Worm (Caenorhabditis elegans): ENCODE results near the gene clec-157.

Gene clec-157

DNA sequence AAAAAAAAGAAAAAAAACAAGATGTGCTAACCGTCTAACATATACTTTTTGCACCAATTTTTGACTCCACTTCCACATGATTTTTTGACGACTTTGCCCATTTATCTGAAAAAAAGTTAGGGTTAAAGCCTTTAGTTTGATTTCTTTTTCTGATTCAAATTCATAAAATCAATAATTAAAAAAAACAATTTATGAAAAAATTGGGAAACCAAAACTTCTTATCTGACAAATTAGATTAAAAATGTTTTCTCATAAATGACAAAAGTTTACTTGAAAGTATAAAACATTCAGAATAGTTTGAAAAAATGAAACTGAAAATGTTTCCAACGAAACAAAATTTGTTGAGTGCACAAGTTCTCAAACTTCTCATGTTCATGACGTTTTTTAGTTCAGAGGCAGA lies 24.4 kb downstream of the clec-157 start, which contains the start of gene F26A1.7:
TSS of gene F26A1.7 (minus strand) at position 101 of the 400 bp plus-strand sequence.
- no peak for TF ChIP-seq med-1 (GFP tag; optimal IDR thresholded peaks at IDR 0.05; ENCODE audit: insufficient read depth)
- TF ChIP-seq ref-1 (GFP tag; conservative IDR thresholded peaks at IDR 0.05): no peak
- no peak for TF ChIP-seq T22C8.4 (GFP tag; IDR thresholded peaks at IDR 0.05)
- no peak for TF ChIP-seq flt-1 (GFP tag; IDR thresholded peaks at IDR 0.05)
- no peak for TF ChIP-seq cog-1 (tag; optimal IDR thresholded peaks at IDR 0.05)
- TF ChIP-seq tab-1 (GFP tag; IDR thresholded peaks at IDR 0.05): no peak
- no peak for TF ChIP-seq klf-2 (GFP tag; conservative IDR thresholded peaks at IDR 0.05)
- TF ChIP-seq ztf-29 (GFP tag; IDR thresholded peaks at IDR 0.05): no peak
- no peak for TF ChIP-seq ztf-23 (GFP tag; IDR thresholded peaks at IDR 0.05)

DNA sequence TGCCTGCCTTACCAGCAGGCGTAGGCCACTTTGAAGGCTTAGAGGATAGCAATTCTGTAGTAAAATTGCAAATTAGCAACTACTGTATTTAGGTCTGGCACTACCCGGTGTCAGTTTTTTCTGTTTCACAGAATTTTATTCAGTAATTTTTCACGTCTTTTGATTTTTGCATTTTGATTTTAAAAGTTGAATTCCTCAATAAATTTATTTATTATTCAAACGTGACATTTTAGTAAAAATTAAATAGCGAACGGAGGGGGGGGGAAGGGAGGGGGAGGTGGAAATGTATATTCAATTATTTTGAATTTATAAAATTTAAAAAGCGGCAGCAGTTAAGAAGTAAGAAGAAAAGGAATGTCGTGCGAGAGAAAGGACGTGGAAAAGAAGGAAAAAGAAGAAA lies 27.0 kb downstream of the clec-157 start, which contains the start of gene F26A1.4:
TSS of gene F26A1.4 (plus strand) at position 301 of the 400 bp plus-strand sequence.
- no peak for TF ChIP-seq ztf-23 (GFP tag; IDR thresholded peaks at IDR 0.05)
- TF ChIP-seq med-1 (GFP tag; optimal IDR thresholded peaks at IDR 0.05; ENCODE audit: insufficient read depth): no peak
- TF ChIP-seq ref-1 (GFP tag; conservative IDR thresholded peaks at IDR 0.05): no peak
- no peak for TF ChIP-seq tab-1 (GFP tag; IDR thresholded peaks at IDR 0.05)
- TF ChIP-seq klf-2 (GFP tag; conservative IDR thresholded peaks at IDR 0.05): no peak
- no peak for TF ChIP-seq T22C8.4 (GFP tag; IDR thresholded peaks at IDR 0.05)
- TF ChIP-seq cog-1 (tag; optimal IDR thresholded peaks at IDR 0.05): no peak
- no peak for TF ChIP-seq flt-1 (GFP tag; IDR thresholded peaks at IDR 0.05)
- TF ChIP-seq ztf-29 (GFP tag; IDR thresholded peaks at IDR 0.05): no peak

DNA sequence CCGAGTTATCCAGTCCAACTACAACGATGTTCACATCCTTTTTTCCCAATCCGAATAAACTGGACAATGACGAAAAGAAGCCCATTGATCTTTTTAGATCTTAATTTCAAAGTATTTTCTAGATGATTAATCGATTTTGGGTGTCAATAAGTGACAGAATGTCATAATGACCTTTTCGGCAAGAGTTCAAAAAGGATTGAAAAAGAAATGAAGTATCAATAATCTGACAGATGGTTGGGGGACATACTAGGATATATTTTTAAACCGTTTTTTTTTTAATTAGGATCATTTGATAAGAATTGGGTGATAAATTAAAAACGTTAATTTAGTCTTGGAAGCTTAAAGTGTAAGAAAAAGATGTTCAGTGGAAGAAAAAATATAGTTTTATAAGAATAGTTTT lies 29.5 kb downstream of the clec-157 start, which contains the start of gene arl-6:
TSS of gene arl-6 (minus strand) at position 101 of the 400 bp plus-strand sequence.
- no peak for TF ChIP-seq ztf-29 (GFP tag; IDR thresholded peaks at IDR 0.05)

DNA sequence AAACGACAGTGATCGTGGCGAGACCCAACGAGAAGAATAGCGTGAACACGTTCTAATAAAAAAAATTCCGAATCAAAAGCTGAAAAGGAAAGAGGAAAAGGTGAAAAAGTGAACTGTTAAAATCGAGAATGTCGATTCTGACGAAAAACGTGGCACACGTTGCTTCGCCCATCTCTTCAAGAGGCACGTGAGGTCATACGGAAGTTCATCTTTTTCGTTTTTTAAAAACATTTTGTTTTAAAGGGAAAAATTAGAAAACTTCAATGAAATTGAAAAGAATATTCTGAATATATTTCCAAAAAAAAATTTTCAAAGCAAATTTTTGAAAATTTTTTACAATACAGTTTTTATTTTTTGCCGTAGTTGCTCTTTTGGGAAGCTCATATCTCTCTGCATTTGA lies 33.0 kb downstream of the clec-157 start, which contains the start of gene C38D4.7:
TSS of gene C38D4.7 (minus strand) at position 101 of the 400 bp plus-strand sequence.
- TF ChIP-seq tab-1 (GFP tag; IDR thresholded peaks at IDR 0.05) (no peak), T22C8.4 (GFP tag; IDR thresholded peaks at IDR 0.05) (no peak), med-1 (GFP tag; optimal IDR thresholded peaks at IDR 0.05; ENCODE audit: insufficient read depth) (no peak), cog-1 (tag; optimal IDR thresholded peaks at IDR 0.05) (no peak), ref-1 (GFP tag; conservative IDR thresholded peaks at IDR 0.05) (no peak), flt-1 (GFP tag; IDR thresholded peaks at IDR 0.05) (no peak), ztf-29 (GFP tag; IDR thresholded peaks at IDR 0.05) (no peak), klf-2 (GFP tag; conservative IDR thresholded peaks at IDR 0.05) (no peak), ztf-23 (GFP tag; IDR thresholded peaks at IDR 0.05) (no peak)

DNA sequence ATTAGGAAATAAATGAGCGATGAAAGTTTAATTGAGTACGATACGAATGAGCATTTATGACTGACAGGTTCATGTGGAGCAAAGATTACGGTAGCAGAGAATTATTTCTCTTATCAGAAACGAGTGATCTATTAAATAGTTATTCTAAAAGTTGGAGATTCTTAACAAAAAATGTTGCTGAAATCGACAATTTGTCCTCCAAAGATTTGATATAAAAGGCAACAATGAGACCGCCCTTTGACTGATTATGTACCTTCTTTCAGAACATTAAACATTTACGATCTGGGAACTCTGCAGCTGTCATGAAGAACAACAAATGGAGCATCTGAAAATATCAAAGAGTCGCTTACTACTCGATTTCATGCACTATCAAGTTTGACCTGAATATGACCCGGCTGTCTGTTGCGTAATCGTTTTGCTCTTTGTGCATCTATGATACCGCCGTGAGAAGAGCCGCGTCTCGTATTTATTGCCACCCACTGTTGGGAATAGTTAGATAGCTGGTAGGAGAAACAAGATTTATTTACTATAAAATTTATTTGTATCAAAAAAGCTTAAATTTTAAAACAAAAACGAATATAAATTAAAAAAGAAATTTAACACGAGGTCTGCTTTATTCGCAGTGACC lies 34.6 kb downstream of the clec-157 start, which contains the start of gene pal-1:
TSS of gene pal-1 (minus strand) at position 51 of the 628 bp plus-strand sequence.
- TF ChIP-seq T22C8.4 (GFP tag; IDR thresholded peaks at IDR 0.05): no peak
- no peak for TF ChIP-seq flt-1 (GFP tag; IDR thresholded peaks at IDR 0.05)
- TF ChIP-seq med-1 (GFP tag; optimal IDR thresholded peaks at IDR 0.05; ENCODE audit: insufficient read depth): no peak
- TF ChIP-seq cog-1 (tag; optimal IDR thresholded peaks at IDR 0.05): no peak
- TF ChIP-seq ztf-23 (GFP tag; IDR thresholded peaks at IDR 0.05): no peak
- no peak for TF ChIP-seq tab-1 (GFP tag; IDR thresholded peaks at IDR 0.05)
- no peak for TF ChIP-seq ztf-29 (GFP tag; IDR thresholded peaks at IDR 0.05)
- TF ChIP-seq klf-2 (GFP tag; conservative IDR thresholded peaks at IDR 0.05): no peak
- no peak for TF ChIP-seq ref-1 (GFP tag; conservative IDR thresholded peaks at IDR 0.05)

DNA sequence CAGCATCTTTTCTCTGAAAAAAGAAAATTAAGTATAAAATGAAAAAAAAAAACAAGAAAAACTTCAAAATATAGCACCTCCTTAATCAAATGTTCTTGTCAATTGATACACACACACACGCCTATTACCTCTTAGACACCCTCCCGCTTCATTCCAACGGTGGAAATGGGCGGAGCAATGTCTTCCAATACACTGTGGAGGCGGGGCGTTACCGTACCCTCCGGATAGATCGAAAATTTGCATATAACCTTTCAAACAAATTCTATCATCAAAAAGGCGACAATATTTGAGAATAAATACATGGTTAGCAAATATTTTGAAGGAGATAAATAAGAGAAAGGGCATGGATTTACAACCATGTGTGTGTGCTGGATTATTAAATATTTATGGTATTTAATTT lies 36.1 kb downstream of the clec-157 start:
- no peak for TF ChIP-seq T22C8.4 (GFP tag; IDR thresholded peaks at IDR 0.05)
- no peak for TF ChIP-seq klf-2 (GFP tag; conservative IDR thresholded peaks at IDR 0.05)
- no peak for TF ChIP-seq tab-1 (GFP tag; IDR thresholded peaks at IDR 0.05)
- no peak for TF ChIP-seq ztf-29 (GFP tag; IDR thresholded peaks at IDR 0.05)
- TF ChIP-seq cog-1 (tag; optimal IDR thresholded peaks at IDR 0.05): no peak
- no peak for TF ChIP-seq flt-1 (GFP tag; IDR thresholded peaks at IDR 0.05)
- TF ChIP-seq ztf-23 (GFP tag; IDR thresholded peaks at IDR 0.05): no peak
- TF ChIP-seq ref-1 (GFP tag; conservative IDR thresholded peaks at IDR 0.05): no peak
- no peak for TF ChIP-seq med-1 (GFP tag; optimal IDR thresholded peaks at IDR 0.05; ENCODE audit: insufficient read depth)

DNA sequence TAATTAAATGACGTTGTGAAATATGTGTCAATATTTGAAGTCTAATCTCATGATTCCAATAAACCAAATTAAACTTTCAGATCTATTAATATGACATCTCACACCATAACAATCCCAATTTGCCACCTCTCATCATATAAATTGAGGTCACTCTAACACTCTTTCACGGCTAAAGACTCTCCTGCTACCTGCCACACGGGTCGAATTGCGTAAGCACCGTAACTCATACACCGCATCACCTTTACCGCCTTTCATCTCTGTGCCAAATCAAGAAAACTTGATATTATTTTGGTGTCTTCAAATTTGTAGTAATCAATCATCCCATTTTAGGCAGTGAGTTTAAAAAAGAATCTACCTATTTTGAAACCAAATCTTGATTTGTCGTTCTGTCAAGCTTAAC lies 37.9 kb downstream of the clec-157 start:
- TF ChIP-seq ref-1 (GFP tag; conservative IDR thresholded peaks at IDR 0.05) (no peak), ztf-23 (GFP tag; IDR thresholded peaks at IDR 0.05) (no peak), flt-1 (GFP tag; IDR thresholded peaks at IDR 0.05) (no peak), med-1 (GFP tag; optimal IDR thresholded peaks at IDR 0.05; ENCODE audit: insufficient read depth) (no peak)

DNA sequence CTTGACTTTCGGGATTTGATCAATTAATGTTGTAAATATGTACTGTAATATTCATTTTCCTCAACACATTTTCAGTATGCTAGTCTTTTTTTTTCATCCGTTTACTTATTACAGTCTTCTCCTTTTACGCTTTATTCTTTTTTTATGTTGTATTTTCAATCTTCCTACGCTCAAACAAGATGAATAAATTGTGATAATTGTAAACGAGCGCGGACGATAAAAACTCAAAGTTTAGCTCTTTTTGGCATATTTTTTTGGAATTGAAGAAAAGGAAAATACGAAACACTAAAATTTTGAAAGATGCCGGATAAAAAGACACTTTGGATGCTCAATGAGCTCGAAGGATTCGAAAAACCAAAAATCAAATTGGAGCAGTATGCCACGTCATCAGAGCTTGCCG lies 41.5 kb downstream of the clec-157 start, which contains the start of gene metl-5:
TSS of gene metl-5 (plus strand) at position 301 of the 400 bp plus-strand sequence.
- TF ChIP-seq klf-2 (GFP tag; conservative IDR thresholded peaks at IDR 0.05) (no peak), med-1 (GFP tag; optimal IDR thresholded peaks at IDR 0.05; ENCODE audit: insufficient read depth) (no peak), cog-1 (tag; optimal IDR thresholded peaks at IDR 0.05) (no peak), ref-1 (GFP tag; conservative IDR thresholded peaks at IDR 0.05) (no peak), flt-1 (GFP tag; IDR thresholded peaks at IDR 0.05) (no peak), tab-1 (GFP tag; IDR thresholded peaks at IDR 0.05) (no peak), ztf-29 (GFP tag; IDR thresholded peaks at IDR 0.05) (no peak), T22C8.4 (GFP tag; IDR thresholded peaks at IDR 0.05) (no peak), ztf-23 (GFP tag; IDR thresholded peaks at IDR 0.05) (no peak)

DNA sequence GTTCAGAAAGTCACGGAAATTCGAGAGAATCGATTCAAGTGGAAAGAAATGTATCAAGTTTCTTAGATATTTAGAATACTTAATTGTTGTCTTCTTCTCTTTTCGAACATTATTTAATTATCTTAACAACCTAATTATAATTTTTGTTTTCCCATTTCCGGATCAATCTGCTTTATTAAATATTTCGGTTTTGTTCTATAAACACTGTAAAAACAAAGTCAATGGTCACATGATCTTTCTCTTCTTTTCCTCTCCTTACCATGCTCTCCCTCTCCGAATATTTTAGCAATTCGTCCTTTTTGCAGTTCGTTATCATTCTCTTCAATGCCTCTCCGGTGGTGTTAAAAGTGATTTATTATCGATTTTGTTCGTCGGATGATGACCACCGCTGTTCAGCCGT lies 47.7 kb downstream of the clec-157 start, which contains the start of gene tag-325:
TSS of gene tag-325 (plus strand) at position 301 of the 400 bp plus-strand sequence.
- TF ChIP-seq med-1 (GFP tag; optimal IDR thresholded peaks at IDR 0.05; ENCODE audit: insufficient read depth) (no peak), ztf-29 (GFP tag; IDR thresholded peaks at IDR 0.05) (no peak), T22C8.4 (GFP tag; IDR thresholded peaks at IDR 0.05) (no peak), flt-1 (GFP tag; IDR thresholded peaks at IDR 0.05) (no peak), cog-1 (tag; optimal IDR thresholded peaks at IDR 0.05) (no peak), ztf-23 (GFP tag; IDR thresholded peaks at IDR 0.05) (no peak), klf-2 (GFP tag; conservative IDR thresholded peaks at IDR 0.05) (no peak), ref-1 (GFP tag; conservative IDR thresholded peaks at IDR 0.05) (no peak), tab-1 (GFP tag; IDR thresholded peaks at IDR 0.05) (no peak)
